Fruit fly (Drosophila melanogaster): ENCODE data around the gene Orc2.

DNA sequence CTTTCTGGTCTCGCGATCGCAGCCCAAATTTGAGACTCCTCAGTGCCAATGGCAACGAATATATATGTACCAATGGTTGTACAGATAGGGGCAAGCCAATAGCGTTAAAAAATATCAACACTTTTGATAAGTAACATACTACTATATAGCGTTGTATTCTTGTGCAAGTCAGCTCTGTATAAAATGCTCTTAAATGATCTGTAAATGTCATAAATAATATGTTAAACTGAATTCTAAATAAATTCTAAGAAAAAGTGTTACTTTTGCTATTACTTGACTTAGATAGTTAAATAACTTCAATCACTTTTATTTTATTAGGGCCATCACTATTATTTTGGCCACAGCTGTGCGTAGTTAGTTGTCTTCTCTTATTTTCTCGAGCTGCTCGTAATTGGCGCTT lies 30.1 kb upstream of the Orc2 start:
- peak; percentile 12 for TF ChIP-seq CG8301 (tag; optimal IDR thresholded peaks at IDR 0.05)
- peak; percentile 19 for TF ChIP-seq CG14655 (GFP tag; optimal IDR thresholded peaks at IDR 0.05)
- peak; percentile 72 for TF ChIP-seq CG15710 (tag; optimal IDR thresholded peaks at IDR 0.05)

Measured in whole organism, pupa.